Worm (Caenorhabditis elegans): ENCODE results near the gene rpb-9.
A peak's percentile ranks its signal among the peaks of the same experiment; 100 is the strongest.

rpb-9 gene

ce11 chrV:8034811-8035210 is 22.7 kb upstream of the rpb-9 start, which contains the start of gene algn-12 (continued):
- TF ChIP-seq somi-1 (GFP tag; optimal IDR thresholded peaks at IDR 0.05) (no peak), lin-54 (GFP tag; optimal IDR thresholded peaks at IDR 0.05) (no peak)

ce11 chrV:8031121-8031520 is 19.0 kb upstream of the rpb-9 start, which contains the start of gene vars-1:
Gene vars-1, plus strand, starts transcription at chrV:8031411.
- TF ChIP-seq B0019.2 (GFP tag; conservative IDR thresholded peaks at IDR 0.05), result no peak
- no peak for TF ChIP-seq gei-17 (GFP tag; optimal IDR thresholded peaks at IDR 0.05)
- TF ChIP-seq unc-62 (GFP tag; optimal IDR thresholded peaks at IDR 0.05), result no peak
- TF ChIP-seq sptf-2 (GFP tag; optimal IDR thresholded peaks at IDR 0.05), result no peak
- TF ChIP-seq lin-26 (GFP tag; IDR thresholded peaks at IDR 0.05), result no peak
- no peak for TF ChIP-seq die-1 (tag; optimal IDR thresholded peaks at IDR 0.05)
- no peak for TF ChIP-seq pha-4 (tag; optimal IDR thresholded peaks at IDR 0.05)
- TF ChIP-seq ccch-3 (GFP tag; optimal IDR thresholded peaks at IDR 0.05), result no peak
- TF ChIP-seq B0035.1 (tag; optimal IDR thresholded peaks at IDR 0.05), result no peak
- TF ChIP-seq snpc-4 (GFP tag; optimal IDR thresholded peaks at IDR 0.05), result no peak
- TF ChIP-seq snpc-4 (tag; optimal IDR thresholded peaks at IDR 0.05), result peak in 2 of 4 experiments; percentile 11 to 50
- TF ChIP-seq tlf-1 (GFP tag; optimal IDR thresholded peaks at IDR 0.05), result peak; percentile 51
- no peak for TF ChIP-seq egrh-3 (GFP tag; IDR thresholded peaks at IDR 0.05)
- no peak for TF ChIP-seq ceh-27 (GFP tag; optimal IDR thresholded peaks at IDR 0.05)
- no peak for TF ChIP-seq somi-1 (GFP tag; optimal IDR thresholded peaks at IDR 0.05)
- TF ChIP-seq T26A5.8 (tag; optimal IDR thresholded peaks at IDR 0.05), result no peak
- TF ChIP-seq nhr-90 (tag; optimal IDR thresholded peaks at IDR 0.05), result no peak
- TF ChIP-seq rcor-1 (GFP tag; IDR thresholded peaks at IDR 0.05), result no peak
- TF ChIP-seq T07F8.4 (tag; optimal IDR thresholded peaks at IDR 0.05), result no peak
- TF ChIP-seq C17E4.6 (GFP tag; IDR thresholded peaks at IDR 0.05), result no peak
- no peak for TF ChIP-seq ztf-3 (GFP tag; optimal IDR thresholded peaks at IDR 0.05)
- TF ChIP-seq Y95B8A.8 (GFP tag; IDR thresholded peaks at IDR 0.05), result 0 out of 2 replicates have a peak, but pooled peaks have one; percentile 16
- no peak for TF ChIP-seq madf-10 (tag; optimal IDR thresholded peaks at IDR 0.05)
- no peak for TF ChIP-seq F52B5.7 (tag; optimal IDR thresholded peaks at IDR 0.05)
- TF ChIP-seq ztf-25 (GFP tag; IDR thresholded peaks at IDR 0.05), result no peak
- no peak for TF ChIP-seq akir-1 (GFP tag; optimal IDR thresholded peaks at IDR 0.05)
- no peak for TF ChIP-seq nfyb-1 (GFP tag; IDR thresholded peaks at IDR 0.05)
- TF ChIP-seq madf-3 (GFP tag; IDR thresholded peaks at IDR 0.05), result 0 out of 2 replicates have a peak, but pooled peaks have one; percentile 3
- TF ChIP-seq cebp-1 (GFP tag; IDR thresholded peaks at IDR 0.05), result no peak
- peak; percentile 42 for TF ChIP-seq cebp-1 (tag; optimal IDR thresholded peaks at IDR 0.05)
- no peak for TF ChIP-seq hlh-12 (tag; optimal IDR thresholded peaks at IDR 0.05)
- TF ChIP-seq nhr-179 (tag; optimal IDR thresholded peaks at IDR 0.05), result no peak
- no peak for TF ChIP-seq rec-8 (tag; optimal IDR thresholded peaks at IDR 0.05)
- TF ChIP-seq egl-18 (GFP tag; IDR thresholded peaks at IDR 0.05), result no peak
- no peak for TF ChIP-seq let-607 (tag; optimal IDR thresholded peaks at IDR 0.05)
- peak; percentile 88 for TF ChIP-seq lin-54 (GFP tag; optimal IDR thresholded peaks at IDR 0.05)
- peak; percentile 42 for TF ChIP-seq dpl-1 (GFP tag; optimal IDR thresholded peaks at IDR 0.05)
- no peak for TF ChIP-seq nhr-80 (tag; optimal IDR thresholded peaks at IDR 0.05)
- no peak for TF ChIP-seq F22D6.2 (tag; optimal IDR thresholded peaks at IDR 0.05)
- no peak for TF ChIP-seq ceh-58 (GFP tag; IDR thresholded peaks at IDR 0.05)
- no peak for TF ChIP-seq F10E7.11 (tag; optimal IDR thresholded peaks at IDR 0.05)
- no peak for TF ChIP-seq ceh-100 (GFP tag; IDR thresholded peaks at IDR 0.05)
- TF ChIP-seq pbrm-1 (GFP tag; IDR thresholded peaks at IDR 0.05), result no peak
- TF ChIP-seq hmg-20 (GFP tag; IDR thresholded peaks at IDR 0.05), result no peak
- TF ChIP-seq F23B12.7 (tag; optimal IDR thresholded peaks at IDR 0.05; ENCODE audit: insufficient read depth), result peak; percentile 78
- peak; percentile 90 for TF ChIP-seq mcd-1 (GFP tag; IDR thresholded peaks at IDR 0.05)
- TF ChIP-seq F57A8.1 (GFP tag; optimal IDR thresholded peaks at IDR 0.05), result no peak

Measured in whole organism, young adult.